Worm (Caenorhabditis elegans): ENCODE measurements around the gene prmt-5.

ce11 chrIII:5190179-5190578 lies 40.2 kb upstream of the prmt-5 start:
- TF ChIP-seq skn-1 (tag; optimal IDR thresholded peaks at IDR 0.05) (no peak), F26F4.8 (GFP tag; conservative IDR thresholded peaks at IDR 0.05) (no peak), aly-2 (tag; optimal IDR thresholded peaks at IDR 0.05) (no peak), lin-39 (tag; optimal IDR thresholded peaks at IDR 0.05) (no peak), lin-15B (tag; optimal IDR thresholded peaks at IDR 0.05) (no peak), mdl-1 (tag; optimal IDR thresholded peaks at IDR 0.05) (no peak), R02D3.7 (tag; optimal IDR thresholded peaks at IDR 0.05) (no peak), F49E8.2 (tag; optimal IDR thresholded peaks at IDR 0.05; ENCODE audit: borderline replicate concordance) (peak; percentile 16), lin-38 (GFP tag; IDR thresholded peaks at IDR 0.05) (peak; percentile 44), mxl-2 (GFP tag; conservative IDR thresholded peaks at IDR 0.05) (no peak)
